Worm (Caenorhabditis elegans) whole organism, late embryonic: Measurements from ENCODE around the gene scl-21.

Experiments
- ceh-14 ChIP-seq: sonication (generic microtip); optimal IDR thresholded peaks from 2 replicates; lab custom pipeline; 2016; ENCODE audit warnings: missing genotype, missing genetic modification characterization, missing compliant biosample characterization
- ceh-9 ChIP-seq: sonication (generic microtip); optimal IDR thresholded peaks from 2 replicates; lab custom pipeline; 2016; ENCODE audit warnings: mild to moderate bottlenecking, missing genetic modification characterization, inconsistent platforms, missing compliant biosample characterization
- elt-2 ChIP-seq: sonication (generic microtip); optimal IDR thresholded peaks from 2 replicates; lab custom pipeline; 2016; ENCODE audit warnings: missing genetic modification reagents, missing genetic modification characterization, missing compliant biosample characterization
- eyg-1 ChIP-seq: sonication (generic microtip); optimal IDR thresholded peaks from 2 replicates; lab custom pipeline; 2016; ENCODE audit warnings: missing genotype, missing genetic modification characterization, missing compliant biosample characterization
- hlh-30 ChIP-seq: sonication (generic microtip); optimal IDR thresholded peaks from 2 replicates; lab custom pipeline; 2017; ENCODE audit warnings: antibody characterized with exemption, missing genetic modification characterization, missing compliant biosample characterization; ENCODE audit not compliant: insufficient read depth
- hlh-6 ChIP-seq: sonication (generic microtip); optimal IDR thresholded peaks from 2 replicates; lab custom pipeline; 2016; ENCODE audit warnings: missing genotype, missing genetic modification characterization, missing compliant biosample characterization
- lim-6 ChIP-seq: sonication (generic microtip); optimal IDR thresholded peaks from 2 replicates; lab custom pipeline; 2016; ENCODE audit warnings: missing genetic modification characterization, missing compliant biosample characterization
- nhr-11 ChIP-seq: fragments of 150-350 bp; optimal IDR thresholded peaks from 2 replicates; lab custom pipeline; 2014; ENCODE audit warnings: missing biosample characterization, missing genetic modification characterization
- pha-4 ChIP-seq: fragments of 150-350 bp; optimal IDR thresholded peaks from 2 replicates; lab custom pipeline; 2018; ENCODE audit warnings: missing biosample characterization, missing genetic modification reagents, missing genetic modification characterization
- ref-2 ChIP-seq: sonication (generic microtip); optimal IDR thresholded peaks from 2 replicates; lab custom pipeline; 2016; ENCODE audit warnings: missing genetic modification characterization, missing compliant biosample characterization
- unc-55 ChIP-seq: sonication (generic microtip); optimal IDR thresholded peaks from 2 replicates; lab custom pipeline; 2017; ENCODE audit warnings: missing biosample characterization, missing genetic modification reagents, missing genetic modification characterization

- TF ChIP-seq ref-2, result no peak
- TF ChIP-seq eyg-1 (tag; lab: Kevin White, UChicago), result no peak
- no peak for TF ChIP-seq pha-4 (tag; lab: Kevin White, UChicago)
- no peak for TF ChIP-seq unc-55 (GFP tag; lab: Kevin White, UChicago)
- no peak for TF ChIP-seq ceh-9 (tag; lab: Kevin White, UChicago)
- no peak for TF ChIP-seq ceh-14 (tag; lab: Kevin White, UChicago)
- no peak for TF ChIP-seq elt-2 (tag; lab: Kevin White, UChicago)
- TF ChIP-seq hlh-30 (tag; lab: Kevin White, UChicago), result no peak
- no peak for TF ChIP-seq lim-6 (tag; lab: Kevin White, UChicago)
- TF ChIP-seq nhr-11, result no peak
- no peak for TF ChIP-seq hlh-6 (tag; lab: Kevin White, UChicago)
These were observed 29.1 kb upstream of the scl-21 start for ce11 chrV:19524569-19524968.
